Worm (Caenorhabditis elegans): Measurements from ENCODE around the gene R02D3.8.

The R02D3.8 gene

DNA sequence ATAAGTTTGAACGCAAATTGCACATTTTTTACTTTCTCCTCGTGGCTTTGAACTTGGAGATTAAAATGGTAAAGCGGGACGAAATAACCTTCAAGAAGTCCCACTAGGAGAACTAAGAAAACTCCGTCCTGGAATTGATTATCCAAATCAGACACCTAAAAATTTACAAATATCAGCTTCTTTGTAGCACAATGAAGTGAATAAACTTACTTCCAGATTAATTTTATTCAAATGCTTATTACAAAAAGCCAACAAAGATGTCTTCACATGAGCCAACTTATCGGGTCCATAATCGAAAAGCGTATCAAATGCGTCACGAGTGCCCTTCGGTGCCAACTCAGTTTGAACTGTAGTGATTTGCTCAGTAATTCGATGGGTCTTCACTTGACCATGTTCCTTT lies 5.5 kb upstream of the R02D3.8 start:
- TF ChIP-seq mdl-1 (tag; optimal IDR thresholded peaks at IDR 0.05) (no peak), ztf-11 (tag; optimal IDR thresholded peaks at IDR 0.05) (no peak), elt-1 (tag; optimal IDR thresholded peaks at IDR 0.05) (no peak), ceh-82 (tag; optimal IDR thresholded peaks at IDR 0.05) (no peak), nhr-77 (tag; optimal IDR thresholded peaks at IDR 0.05) (no peak), fkh-10 (GFP tag; optimal IDR thresholded peaks at IDR 0.05) (no peak), nhr-23 (tag; optimal IDR thresholded peaks at IDR 0.05) (no peak), sea-2 (GFP tag; optimal IDR thresholded peaks at IDR 0.05) (no peak), unc-62 (GFP tag; optimal IDR thresholded peaks at IDR 0.05) (no peak), egl-5 (tag; optimal IDR thresholded peaks at IDR 0.05) (no peak)

DNA sequence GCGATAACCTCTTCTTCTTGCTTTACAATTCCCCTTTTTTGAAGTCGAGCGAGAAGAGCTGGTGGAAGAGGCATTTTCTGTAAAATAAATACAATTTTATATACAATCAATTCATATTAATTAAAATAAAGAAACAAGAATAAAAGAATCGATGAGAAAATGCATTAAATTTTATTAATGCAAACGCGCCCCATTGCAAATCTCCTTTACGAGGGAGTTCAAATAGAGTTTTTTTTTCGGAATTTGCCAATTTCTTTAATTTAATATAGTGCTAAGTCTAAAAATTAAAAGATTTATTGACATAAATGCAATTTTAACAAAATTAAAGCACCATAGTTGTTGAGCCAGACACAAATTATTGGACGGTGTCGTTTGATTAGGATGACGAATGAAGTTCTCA lies 4.6 kb upstream of the R02D3.8 start, which contains the start of gene pqbp-1.1:
Gene pqbp-1.1, minus strand, starts transcription at position 77 of the 400 bp plus-strand sequence.
- peak; percentile 37 for TF ChIP-seq snpc-4 (tag; optimal IDR thresholded peaks at IDR 0.05)
- TF ChIP-seq lin-15B (tag; optimal IDR thresholded peaks at IDR 0.05), result peak; percentile 68
- TF ChIP-seq ztf-11 (tag; optimal IDR thresholded peaks at IDR 0.05), result no peak
- TF ChIP-seq pha-4 (tag; optimal IDR thresholded peaks at IDR 0.05), result peak; percentile 85
- no peak for TF ChIP-seq elt-3 (tag; optimal IDR thresholded peaks at IDR 0.05)
- TF ChIP-seq ZK546.5 (tag; optimal IDR thresholded peaks at IDR 0.05), result no peak
- TF ChIP-seq nhr-23 (tag; optimal IDR thresholded peaks at IDR 0.05), result peak; percentile 46
- peak; percentile 43 for TF ChIP-seq nfya-1 (tag; optimal IDR thresholded peaks at IDR 0.05; ENCODE audit: insufficient read depth)
- TF ChIP-seq aly-2 (tag; optimal IDR thresholded peaks at IDR 0.05), result no peak
- TF ChIP-seq unc-39 (tag; optimal IDR thresholded peaks at IDR 0.05), result no peak
- TF ChIP-seq ceh-28 (tag; optimal IDR thresholded peaks at IDR 0.05), result peak; percentile 61
- no peak for TF ChIP-seq egl-27 (tag; optimal IDR thresholded peaks at IDR 0.05)
- TF ChIP-seq hmg-11 (tag; optimal IDR thresholded peaks at IDR 0.05), result no peak

DNA sequence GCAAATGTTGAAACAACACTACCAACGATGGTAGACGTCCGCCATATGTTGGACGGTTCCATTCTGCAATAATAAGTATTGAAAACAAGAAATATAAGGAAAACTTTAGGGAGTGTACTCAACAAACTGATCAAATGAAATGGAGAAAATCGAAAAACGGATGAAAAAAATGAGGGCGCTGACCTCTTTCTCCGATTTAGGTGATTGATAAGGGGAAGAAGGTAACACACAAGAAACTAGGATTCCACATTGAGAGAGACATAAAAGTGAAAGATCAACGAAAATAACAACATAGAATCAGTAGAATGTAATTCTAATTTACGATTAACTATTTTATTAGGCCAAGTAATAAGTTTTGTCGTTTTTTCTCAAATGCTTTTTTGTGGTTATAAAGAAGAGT lies 2.1 kb upstream of the R02D3.8 start, which contains the start of gene dpy-9:
Gene dpy-9, minus strand, starts transcription at position 63 of the 400 bp plus-strand sequence.
- TF ChIP-seq daf-12 (tag; optimal IDR thresholded peaks at IDR 0.05) (no peak), nhr-23 (tag; optimal IDR thresholded peaks at IDR 0.05) (peak; percentile 92), nhr-11 (tag; optimal IDR thresholded peaks at IDR 0.05) (no peak), sea-2 (GFP tag; optimal IDR thresholded peaks at IDR 0.05) (no peak)

DNA sequence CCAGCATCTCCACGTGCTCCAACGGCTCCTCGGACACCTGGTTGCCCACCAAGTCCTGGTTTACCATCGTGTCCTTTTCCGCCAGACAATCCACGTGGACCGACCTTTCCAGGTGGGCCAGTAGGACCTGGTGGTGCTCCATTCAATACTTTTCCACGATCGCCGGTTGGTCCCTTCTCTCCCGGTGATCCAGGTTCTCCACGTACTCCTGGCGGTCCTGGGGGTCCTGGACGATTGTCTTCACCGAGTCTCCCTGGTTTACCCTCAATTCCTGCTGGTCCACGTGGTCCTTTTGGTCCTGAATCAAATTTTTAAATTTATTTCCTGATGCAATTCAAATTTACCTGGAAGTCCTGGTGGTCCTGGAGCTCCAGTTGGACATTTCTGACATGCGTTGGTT lies 1.4 kb upstream of the R02D3.8 start:
- no peak for TF ChIP-seq fos-1 (tag; optimal IDR thresholded peaks at IDR 0.05)
- TF ChIP-seq ceh-28 (tag; optimal IDR thresholded peaks at IDR 0.05), result no peak
- TF ChIP-seq nhr-67 (tag; optimal IDR thresholded peaks at IDR 0.05), result no peak
- no peak for TF ChIP-seq mml-1 (tag; optimal IDR thresholded peaks at IDR 0.05)
- no peak for TF ChIP-seq R02D3.7 (tag; optimal IDR thresholded peaks at IDR 0.05)
- no peak for TF ChIP-seq ztf-4 (tag; optimal IDR thresholded peaks at IDR 0.05)
- no peak for TF ChIP-seq mdl-1 (tag; optimal IDR thresholded peaks at IDR 0.05)
- TF ChIP-seq nfya-1 (tag; optimal IDR thresholded peaks at IDR 0.05; ENCODE audit: insufficient read depth), result no peak
- no peak for TF ChIP-seq egl-5 (tag; optimal IDR thresholded peaks at IDR 0.05)
- TF ChIP-seq jun-1 (tag; optimal IDR thresholded peaks at IDR 0.05), result no peak
- no peak for TF ChIP-seq zag-1 (tag; optimal IDR thresholded peaks at IDR 0.05)
- no peak for TF ChIP-seq egl-27 (tag; optimal IDR thresholded peaks at IDR 0.05)
- no peak for TF ChIP-seq elt-1 (tag; optimal IDR thresholded peaks at IDR 0.05)
- TF ChIP-seq elt-2 (tag; optimal IDR thresholded peaks at IDR 0.05), result no peak

DNA sequence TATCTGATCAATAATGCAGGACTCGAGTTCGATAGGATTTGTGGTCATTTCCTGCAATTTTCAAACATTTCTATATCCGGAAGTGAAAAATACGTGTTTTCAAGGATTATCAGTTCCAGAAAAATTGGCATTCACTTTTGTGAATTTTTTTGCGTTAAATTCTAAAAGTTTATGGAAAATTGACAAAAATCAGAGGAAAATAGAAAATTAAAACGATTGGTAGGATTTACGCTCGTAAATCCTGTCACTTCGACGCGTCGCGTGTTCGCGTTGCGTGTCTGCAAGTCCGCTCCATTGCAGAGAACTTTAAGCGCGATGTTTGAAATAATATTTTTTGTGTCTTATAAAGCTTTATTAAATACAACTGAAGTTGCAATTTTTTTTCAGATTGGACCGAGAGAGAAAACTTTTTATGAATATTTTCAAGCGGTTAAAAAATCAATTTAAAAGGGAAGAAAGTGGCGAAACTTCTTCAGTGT lies 1.6 kb downstream of the R02D3.8 start, which contains the start of gene rcat-1:
Gene rcat-1, minus strand, starts transcription at position 51 of the 479 bp plus-strand sequence.
- TF ChIP-seq ama-1 (optimal IDR thresholded peaks at IDR 0.05) (peak; percentile 55), sea-2 (GFP tag; optimal IDR thresholded peaks at IDR 0.05) (no peak), elt-2 (tag; optimal IDR thresholded peaks at IDR 0.05) (peak; percentile 31), skn-1 (tag; optimal IDR thresholded peaks at IDR 0.05) (peak; percentile 70), nhr-28 (tag; optimal IDR thresholded peaks at IDR 0.05) (no peak), pqm-1 (tag; optimal IDR thresholded peaks at IDR 0.05) (peak; percentile 3), nhr-11 (tag; optimal IDR thresholded peaks at IDR 0.05) (no peak), zag-1 (tag; optimal IDR thresholded peaks at IDR 0.05) (no peak), nfya-1 (tag; optimal IDR thresholded peaks at IDR 0.05; ENCODE audit: insufficient read depth) (peak; percentile 91), mdl-1 (tag; optimal IDR thresholded peaks at IDR 0.05) (no peak), nhr-67 (tag; optimal IDR thresholded peaks at IDR 0.05) (no peak), eor-1 (tag; optimal IDR thresholded peaks at IDR 0.05) (no peak), lin-39 (tag; optimal IDR thresholded peaks at IDR 0.05) (peak; percentile 88), R02D3.7 (tag; optimal IDR thresholded peaks at IDR 0.05) (peak; percentile 100), ztf-11 (tag; optimal IDR thresholded peaks at IDR 0.05) (no peak), elt-3 (tag; optimal IDR thresholded peaks at IDR 0.05) (no peak), egl-27 (tag; optimal IDR thresholded peaks at IDR 0.05) (no peak), lsy-12 (tag; optimal IDR thresholded peaks at IDR 0.05) (no peak), jun-1 (tag; optimal IDR thresholded peaks at IDR 0.05) (peak; percentile 40), fkh-10 (GFP tag; optimal IDR thresholded peaks at IDR 0.05) (peak; percentile 43), ceh-16 (tag; optimal IDR thresholded peaks at IDR 0.05) (no peak), aly-2 (tag; optimal IDR thresholded peaks at IDR 0.05) (no peak), ZK546.5 (tag; optimal IDR thresholded peaks at IDR 0.05) (no peak), fos-1 (tag; optimal IDR thresholded peaks at IDR 0.05) (no peak), ceh-28 (tag; optimal IDR thresholded peaks at IDR 0.05) (peak; percentile 59), snpc-4 (tag; optimal IDR thresholded peaks at IDR 0.05) (peak; percentile 67), ceh-9 (tag; optimal IDR thresholded peaks at IDR 0.05) (no peak), fkh-2 (tag; optimal IDR thresholded peaks at IDR 0.05) (no peak), tbx-2 (tag; optimal IDR thresholded peaks at IDR 0.05) (no peak), nhr-12 (tag; optimal IDR thresholded peaks at IDR 0.05) (no peak), nhr-77 (tag; optimal IDR thresholded peaks at IDR 0.05) (peak; percentile 1)

Measured in whole organism, L3 larva.